Fruit fly (Drosophila melanogaster): ENCODE data around the gene opm.

Gene opm

DNA sequence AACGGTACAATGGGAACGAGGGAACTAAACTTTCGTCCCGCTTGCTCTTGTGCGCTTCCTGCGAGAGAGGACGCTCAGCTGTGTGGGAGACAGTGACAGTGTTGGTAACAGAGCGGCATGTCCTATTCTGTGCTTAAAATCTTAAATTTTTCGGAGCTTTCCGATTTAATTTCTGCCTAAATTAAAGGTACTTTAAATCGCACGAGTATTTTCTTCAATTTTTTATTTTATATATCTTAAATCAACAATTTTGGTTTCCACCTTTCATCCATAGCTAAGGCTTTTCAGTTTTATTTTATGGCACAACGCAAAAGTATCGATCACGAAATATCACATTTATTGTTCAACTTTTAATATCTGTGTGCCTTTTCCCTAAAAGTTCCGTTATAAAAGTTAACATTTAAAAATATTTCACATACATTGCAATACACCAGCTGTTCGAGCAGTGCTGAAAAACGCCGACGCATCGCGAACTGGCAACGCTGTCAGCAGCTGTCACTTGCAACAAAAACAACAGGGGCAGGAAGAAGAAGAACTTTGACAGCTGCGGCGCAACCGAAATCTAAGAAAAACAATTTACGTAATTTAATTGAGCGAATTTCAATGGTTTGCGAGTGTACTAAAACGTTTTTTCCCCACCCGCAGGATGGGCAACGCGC, 2.7 kb downstream of the opm start, which contains the start of the genes hiw and ND-B18:
hiw (minus strand) TSS at position 26 of the 659 bp plus-strand sequence.
ND-B18 (plus strand) TSS at position 330 of the 659 bp plus-strand sequence.
- TF ChIP-seq Myc (optimal IDR thresholded peaks at IDR 0.05) (no peak), psq (optimal IDR thresholded peaks at IDR 0.05) (no peak), Sin3A (optimal IDR thresholded peaks at IDR 0.05) (no peak), ttk (optimal IDR thresholded peaks at IDR 0.05) (no peak), insv (optimal IDR thresholded peaks at IDR 0.05) (no peak), h (optimal IDR thresholded peaks at IDR 0.05) (no peak)

dm6 chrX:15062619-15063018, 3.6 kb downstream of the opm start:
- TF ChIP-seq insv (optimal IDR thresholded peaks at IDR 0.05) (no peak), h (optimal IDR thresholded peaks at IDR 0.05) (no peak), ttk (optimal IDR thresholded peaks at IDR 0.05) (no peak), Myc (optimal IDR thresholded peaks at IDR 0.05) (no peak), psq (optimal IDR thresholded peaks at IDR 0.05) (no peak), Sin3A (optimal IDR thresholded peaks at IDR 0.05) (no peak)

- TF ChIP-seq insv (optimal IDR thresholded peaks at IDR 0.05) (no peak), h (optimal IDR thresholded peaks at IDR 0.05) (no peak), psq (optimal IDR thresholded peaks at IDR 0.05) (no peak), ttk (optimal IDR thresholded peaks at IDR 0.05) (no peak), Sin3A (optimal IDR thresholded peaks at IDR 0.05) (no peak), Myc (optimal IDR thresholded peaks at IDR 0.05) (no peak)
These were observed 17.5 kb downstream of the opm start for dm6 chrX:15048713-15049112.

DNA sequence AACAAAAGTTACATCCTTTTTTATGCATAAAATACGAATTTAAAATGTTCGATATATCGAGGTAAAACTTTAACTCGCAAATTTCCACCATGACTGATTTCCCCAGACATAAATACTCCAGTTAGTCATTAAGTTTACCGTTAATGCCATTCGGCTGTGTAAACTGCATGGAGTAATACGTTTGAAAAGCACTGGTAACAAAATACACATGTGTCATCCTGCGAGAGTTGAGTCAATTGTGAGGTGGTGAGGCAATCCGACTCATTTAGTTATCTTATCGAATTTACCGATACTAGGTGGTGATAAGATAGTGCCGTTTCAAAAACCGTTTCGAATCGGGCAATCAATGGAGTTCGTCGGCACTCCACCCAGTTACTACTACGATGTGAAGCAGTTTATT, 20.6 kb downstream of the opm start:
- TF ChIP-seq insv (optimal IDR thresholded peaks at IDR 0.05) (no peak), ttk (optimal IDR thresholded peaks at IDR 0.05) (no peak), Sin3A (optimal IDR thresholded peaks at IDR 0.05) (no peak), Myc (optimal IDR thresholded peaks at IDR 0.05) (no peak), psq (optimal IDR thresholded peaks at IDR 0.05) (no peak), h (optimal IDR thresholded peaks at IDR 0.05) (no peak)

DNA sequence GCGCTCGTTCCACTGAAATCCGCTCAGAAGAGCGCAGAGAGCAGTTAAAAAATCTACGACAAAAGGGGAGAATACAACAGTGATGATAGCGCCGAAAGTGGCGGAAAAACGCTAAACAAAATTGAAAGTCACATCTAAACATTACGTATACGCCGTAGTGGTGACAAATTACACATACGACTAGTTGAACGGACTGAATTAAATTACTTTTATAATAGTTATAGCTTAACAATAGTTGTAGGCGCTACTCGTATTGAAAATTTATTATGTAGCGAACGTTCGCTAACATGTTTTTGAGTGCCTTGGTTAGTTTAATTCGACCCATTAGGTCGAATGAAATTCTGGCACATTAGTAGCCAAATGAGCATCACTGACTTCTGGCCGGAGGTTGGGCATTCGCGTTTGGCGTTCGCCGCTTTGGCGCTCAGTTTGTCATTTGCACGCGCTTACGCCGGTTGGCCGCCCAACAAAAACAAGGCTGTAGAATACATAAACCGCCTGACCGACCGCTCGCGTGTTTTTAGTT, 22.5 kb downstream of the opm start, which contains the start of gene CG5541:
CG5541 (plus strand) TSS at position 424 of the 526 bp plus-strand sequence.
- no peak for TF ChIP-seq Myc (optimal IDR thresholded peaks at IDR 0.05)
- TF ChIP-seq insv (optimal IDR thresholded peaks at IDR 0.05), result no peak
- TF ChIP-seq psq (optimal IDR thresholded peaks at IDR 0.05), result no peak
- no peak for TF ChIP-seq h (optimal IDR thresholded peaks at IDR 0.05)
- TF ChIP-seq Sin3A (optimal IDR thresholded peaks at IDR 0.05), result no peak
- no peak for TF ChIP-seq ttk (optimal IDR thresholded peaks at IDR 0.05)

- TF ChIP-seq ttk (optimal IDR thresholded peaks at IDR 0.05) (no peak), psq (optimal IDR thresholded peaks at IDR 0.05) (no peak), Sin3A (optimal IDR thresholded peaks at IDR 0.05) (no peak), insv (optimal IDR thresholded peaks at IDR 0.05) (no peak), h (optimal IDR thresholded peaks at IDR 0.05) (no peak), Myc (optimal IDR thresholded peaks at IDR 0.05) (no peak)
These were observed 23.1 kb downstream of the opm start for dm6 chrX:15043013-15043699.

DNA sequence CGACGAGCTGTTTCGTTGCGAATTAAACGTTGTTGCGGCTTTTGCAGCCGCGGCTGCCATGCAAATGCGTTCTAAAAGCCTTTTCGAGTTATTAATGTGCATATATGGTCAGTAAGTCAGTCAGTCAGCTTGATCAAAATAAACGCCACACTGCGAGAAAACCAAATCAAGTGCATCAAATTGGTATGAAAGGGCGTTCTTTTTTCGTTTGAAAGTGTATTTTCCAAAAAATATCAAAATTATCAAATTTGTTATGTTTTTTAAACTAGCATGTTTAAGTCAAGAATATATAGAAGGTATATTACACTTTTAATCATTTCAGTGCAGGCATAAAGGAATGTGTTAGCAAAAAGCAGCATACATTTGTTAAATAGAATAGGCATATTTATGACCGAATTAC, 23.7 kb downstream of the opm start:
- TF ChIP-seq psq (optimal IDR thresholded peaks at IDR 0.05) (no peak), insv (optimal IDR thresholded peaks at IDR 0.05) (no peak), Myc (optimal IDR thresholded peaks at IDR 0.05) (no peak), Sin3A (optimal IDR thresholded peaks at IDR 0.05) (no peak), ttk (optimal IDR thresholded peaks at IDR 0.05) (no peak), h (optimal IDR thresholded peaks at IDR 0.05) (no peak)

- TF ChIP-seq Myc (optimal IDR thresholded peaks at IDR 0.05) (no peak), psq (optimal IDR thresholded peaks at IDR 0.05) (no peak), Sin3A (optimal IDR thresholded peaks at IDR 0.05) (no peak), ttk (optimal IDR thresholded peaks at IDR 0.05) (no peak), insv (optimal IDR thresholded peaks at IDR 0.05) (no peak), h (optimal IDR thresholded peaks at IDR 0.05) (no peak)
These were observed 36.4 kb downstream of the opm start for dm6 chrX:15029864-15030263.

- TF ChIP-seq psq (optimal IDR thresholded peaks at IDR 0.05), result no peak
- no peak for TF ChIP-seq insv (optimal IDR thresholded peaks at IDR 0.05)
- no peak for TF ChIP-seq Sin3A (optimal IDR thresholded peaks at IDR 0.05)
- no peak for TF ChIP-seq h (optimal IDR thresholded peaks at IDR 0.05)
- TF ChIP-seq ttk (optimal IDR thresholded peaks at IDR 0.05), result no peak
- TF ChIP-seq Myc (optimal IDR thresholded peaks at IDR 0.05), result no peak
These were observed 38.1 kb downstream of the opm start for dm6 chrX:15028152-15028551.

DNA sequence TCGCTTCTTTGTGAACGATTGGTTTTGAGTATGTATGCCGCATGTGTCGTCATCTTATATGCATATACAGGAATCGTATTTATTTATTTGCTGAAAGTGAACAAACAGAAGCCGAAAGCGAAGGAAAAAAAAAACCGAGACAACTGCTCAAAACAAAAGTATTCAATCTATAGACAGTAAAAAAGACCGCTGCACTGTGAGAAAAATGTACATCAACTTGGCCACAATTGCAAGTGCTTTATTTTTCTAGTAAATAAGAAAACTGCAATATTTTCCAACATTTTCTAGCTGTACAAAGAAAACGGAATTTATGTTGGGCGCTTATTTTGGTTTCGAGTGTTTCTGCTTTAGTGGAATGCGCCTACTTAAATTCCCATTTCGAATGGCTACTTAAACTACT, 39.3 kb downstream of the opm start:
- TF ChIP-seq insv (optimal IDR thresholded peaks at IDR 0.05) (no peak), h (optimal IDR thresholded peaks at IDR 0.05) (no peak), Sin3A (optimal IDR thresholded peaks at IDR 0.05) (no peak), ttk (optimal IDR thresholded peaks at IDR 0.05) (no peak), Myc (optimal IDR thresholded peaks at IDR 0.05) (no peak), psq (optimal IDR thresholded peaks at IDR 0.05) (no peak)

- no peak for TF ChIP-seq h (optimal IDR thresholded peaks at IDR 0.05)
- no peak for TF ChIP-seq insv (optimal IDR thresholded peaks at IDR 0.05)
- no peak for TF ChIP-seq ttk (optimal IDR thresholded peaks at IDR 0.05)
- no peak for TF ChIP-seq Myc (optimal IDR thresholded peaks at IDR 0.05)
- no peak for TF ChIP-seq psq (optimal IDR thresholded peaks at IDR 0.05)
- TF ChIP-seq Sin3A (optimal IDR thresholded peaks at IDR 0.05), result no peak
These were observed 40.5 kb downstream of the opm start for dm6 chrX:15025737-15026136.

- TF ChIP-seq insv (optimal IDR thresholded peaks at IDR 0.05), result no peak
- TF ChIP-seq psq (optimal IDR thresholded peaks at IDR 0.05), result no peak
These were observed 41.5 kb downstream of the opm start for dm6 chrX:15024728-15025127.
